Worm (Caenorhabditis elegans): Measurements from ENCODE around the gene M6.4.

Gene M6.4

ce11 chrX:601340-601757 lies 27.6 kb upstream of the M6.4 start:
- TF ChIP-seq ceh-83 (GFP tag; optimal IDR thresholded peaks at IDR 0.05) (no peak), mls-2 (tag; optimal IDR thresholded peaks at IDR 0.05) (peak; percentile 74), nhr-237 (tag; optimal IDR thresholded peaks at IDR 0.05) (no peak), elt-3 (tag; optimal IDR thresholded peaks at IDR 0.05) (no peak), mab-5 (tag; optimal IDR thresholded peaks at IDR 0.05) (no peak), M03D4.4 (tag; optimal IDR thresholded peaks at IDR 0.05) (no peak), sem-2 (GFP tag; optimal IDR thresholded peaks at IDR 0.05) (peak; percentile 22), ham-2 (GFP tag; optimal IDR thresholded peaks at IDR 0.05) (no peak), ceh-43 (GFP tag; optimal IDR thresholded peaks at IDR 0.05) (no peak), zip-8 (tag; optimal IDR thresholded peaks at IDR 0.05) (no peak), lsy-2 (tag; optimal IDR thresholded peaks at IDR 0.05) (peak; percentile 0), ces-1 (GFP tag; optimal IDR thresholded peaks at IDR 0.05) (peak; percentile 93), elt-1 (tag; optimal IDR thresholded peaks at IDR 0.05; ENCODE audit: borderline replicate concordance, insufficient read depth) (no peak), nhr-28 (tag; optimal IDR thresholded peaks at IDR 0.05) (no peak), lin-32 (GFP tag; optimal IDR thresholded peaks at IDR 0.05) (no peak), snpc-4 (tag; optimal IDR thresholded peaks at IDR 0.05) (no peak), ztf-11 (tag; optimal IDR thresholded peaks at IDR 0.05) (no peak), flh-1 (GFP tag; optimal IDR thresholded peaks at IDR 0.05) (no peak), lin-13 (tag; optimal IDR thresholded peaks at IDR 0.05) (peak; percentile 7), nhr-76 (tag; optimal IDR thresholded peaks at IDR 0.05) (no peak), hlh-1 (tag; optimal IDR thresholded peaks at IDR 0.05) (no peak), bed-3 (GFP tag; optimal IDR thresholded peaks at IDR 0.05) (no peak), pha-4 (tag; optimal IDR thresholded peaks at IDR 0.05) (no peak), unc-39 (tag; optimal IDR thresholded peaks at IDR 0.05) (no peak), unc-120 (tag; optimal IDR thresholded peaks at IDR 0.05; ENCODE audit: poor library complexity, severe bottlenecking) (peak; percentile 47), mep-1 (tag; optimal IDR thresholded peaks at IDR 0.05) (no peak), cnd-1 (tag; optimal IDR thresholded peaks at IDR 0.05) (peak; percentile 39), drap-1 (GFP tag; optimal IDR thresholded peaks at IDR 0.05) (peak; percentile 56), ceh-39 (tag; optimal IDR thresholded peaks at IDR 0.05) (no peak), nhr-12 (tag; optimal IDR thresholded peaks at IDR 0.05) (no peak), sptf-1 (tag; optimal IDR thresholded peaks at IDR 0.05) (peak; percentile 77), tbx-8 (GFP tag; optimal IDR thresholded peaks at IDR 0.05) (no peak), nhr-2 (tag; optimal IDR thresholded peaks at IDR 0.05) (no peak), blmp-1 (tag; optimal IDR thresholded peaks at IDR 0.05) (no peak), unc-62 (GFP tag; optimal IDR thresholded peaks at IDR 0.05) (peak; percentile 12)

ce11 chrX:601860-602259 lies 27.1 kb upstream of the M6.4 start, which contains the start of gene F13C5.1:
F13C5.1 (plus strand) TSS chrX:602160.
- TF ChIP-seq tbx-8 (GFP tag; optimal IDR thresholded peaks at IDR 0.05) (no peak), nhr-237 (tag; optimal IDR thresholded peaks at IDR 0.05) (no peak), ham-2 (GFP tag; optimal IDR thresholded peaks at IDR 0.05) (no peak), unc-39 (tag; optimal IDR thresholded peaks at IDR 0.05) (no peak), blmp-1 (tag; optimal IDR thresholded peaks at IDR 0.05) (no peak), mab-5 (tag; optimal IDR thresholded peaks at IDR 0.05) (no peak), drap-1 (GFP tag; optimal IDR thresholded peaks at IDR 0.05) (no peak), ceh-43 (GFP tag; optimal IDR thresholded peaks at IDR 0.05) (no peak), ceh-83 (GFP tag; optimal IDR thresholded peaks at IDR 0.05) (no peak), ces-1 (GFP tag; optimal IDR thresholded peaks at IDR 0.05) (no peak), sem-2 (GFP tag; optimal IDR thresholded peaks at IDR 0.05) (no peak), lsy-2 (tag; optimal IDR thresholded peaks at IDR 0.05) (no peak), ceh-39 (tag; optimal IDR thresholded peaks at IDR 0.05) (no peak), pha-4 (tag; optimal IDR thresholded peaks at IDR 0.05) (no peak)

ce11 chrX:608392-608791 lies 20.6 kb upstream of the M6.4 start, which contains the start of gene F13C5.5:
F13C5.5 (minus strand) TSS chrX:608492.
- TF ChIP-seq lin-13 (tag; optimal IDR thresholded peaks at IDR 0.05) (no peak), lsy-2 (tag; optimal IDR thresholded peaks at IDR 0.05) (no peak), unc-120 (tag; optimal IDR thresholded peaks at IDR 0.05; ENCODE audit: poor library complexity, severe bottlenecking) (no peak), unc-39 (tag; optimal IDR thresholded peaks at IDR 0.05) (no peak), nhr-237 (tag; optimal IDR thresholded peaks at IDR 0.05) (no peak), cnd-1 (tag; optimal IDR thresholded peaks at IDR 0.05) (no peak), ceh-39 (tag; optimal IDR thresholded peaks at IDR 0.05) (no peak), hlh-1 (tag; optimal IDR thresholded peaks at IDR 0.05) (no peak)

All from whole organism, mixed stage, embryonic.